Fruit fly (Drosophila melanogaster) Kc167 (cell line): ENCODE measurements around the gene Ipp.

Source experiments
- Myc ChIP-seq: fragments of >200 bp; optimal IDR thresholded peaks from 2 replicates; lab custom pipeline; 2017; ENCODE audit warnings: missing external identifiers
- Sin3A ChIP-seq: fragments of >200 bp; optimal IDR thresholded peaks from 2 replicates; lab custom pipeline; 2018; ENCODE audit warnings: missing external identifiers
- h ChIP-seq: fragments of >200 bp; optimal IDR thresholded peaks from 3 replicates; lab custom pipeline; 2018; ENCODE audit warnings: missing external identifiers
- insv ChIP-seq: fragments of >200 bp; optimal IDR thresholded peaks from 3 replicates; lab custom pipeline; 2018; ENCODE audit warnings: missing external identifiers
- psq ChIP-seq: fragments of >200 bp; optimal IDR thresholded peaks from 2 replicates; lab custom pipeline; 2017; ENCODE audit warnings: missing external identifiers
- ttk ChIP-seq: sonication (Bioruptor generic); optimal IDR thresholded peaks from 2 replicates; lab custom pipeline; 2017; ENCODE audit warnings: missing external identifiers

Gene Ipp

DNA sequence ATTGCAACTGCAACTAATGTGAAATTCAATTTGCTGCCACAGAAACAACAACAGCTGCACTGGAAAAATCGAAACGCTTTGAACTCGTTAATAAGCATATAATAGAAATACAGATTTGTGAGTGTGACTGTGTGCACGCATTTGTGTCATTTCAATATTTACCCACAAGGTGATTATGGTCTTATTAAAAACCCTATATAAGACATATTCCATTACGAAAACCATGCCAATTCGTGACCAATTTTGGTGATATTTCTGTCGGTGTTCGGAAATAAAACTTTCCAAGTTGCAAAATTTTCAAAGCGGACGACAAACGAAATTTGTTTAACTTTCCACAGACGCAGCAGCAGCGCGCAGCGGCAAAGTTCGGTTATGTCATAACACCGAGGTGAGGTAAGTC lies 36.8 kb downstream of the Ipp start:
- no peak for TF ChIP-seq h (lab: Kevin White, UChicago)
- TF ChIP-seq Sin3A (lab: Kevin White, UChicago), result no peak
- TF ChIP-seq ttk, result no peak
- no peak for TF ChIP-seq insv (lab: Kevin White, UChicago)
- TF ChIP-seq psq (lab: Kevin White, UChicago), result no peak
- TF ChIP-seq Myc, result no peak

DNA sequence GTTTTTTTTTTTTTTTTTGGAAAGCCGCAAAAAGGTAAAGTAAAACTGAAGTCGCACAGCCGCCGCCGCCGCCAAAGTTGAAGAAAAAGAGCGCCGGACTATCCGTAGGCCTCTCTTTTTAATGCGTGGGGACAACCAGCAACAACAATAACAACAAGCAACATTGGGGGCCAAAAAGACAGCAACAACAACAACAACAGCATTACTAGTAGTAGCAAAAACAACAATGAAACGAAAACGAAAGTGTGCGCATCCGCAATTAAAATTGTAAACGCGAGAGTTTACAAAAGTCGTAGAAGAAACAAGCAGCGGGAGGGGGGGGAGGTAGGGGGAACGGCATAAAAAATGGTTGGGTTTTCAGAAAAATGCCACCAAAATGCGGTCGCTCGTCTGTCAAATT lies 37.3 kb downstream of the Ipp start:
- TF ChIP-seq Sin3A (lab: Kevin White, UChicago) (no peak), h (lab: Kevin White, UChicago) (no peak), ttk (no peak), Myc (no peak), insv (lab: Kevin White, UChicago) (no peak), psq (lab: Kevin White, UChicago) (no peak)

DNA sequence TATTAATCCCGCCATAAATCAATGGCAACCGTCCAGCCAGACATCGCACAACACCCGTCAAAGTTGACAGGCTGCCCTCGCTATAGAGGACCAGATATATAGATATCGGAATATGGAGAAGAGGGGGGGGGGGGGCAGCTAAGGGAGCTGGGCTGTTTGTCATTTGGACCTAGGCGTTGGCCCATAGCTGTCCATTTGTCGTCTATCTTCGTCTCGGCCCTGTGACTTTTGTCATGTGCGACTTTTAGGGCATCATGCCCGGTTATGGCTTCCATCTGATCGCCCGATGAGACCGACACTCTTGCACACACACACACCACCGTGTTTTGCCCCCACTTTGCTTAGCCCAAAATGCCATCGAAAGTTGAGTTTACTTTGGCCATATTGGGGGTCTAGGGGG lies 39.2 kb downstream of the Ipp start:
- no peak for TF ChIP-seq h (lab: Kevin White, UChicago)
- no peak for TF ChIP-seq insv (lab: Kevin White, UChicago)
- no peak for TF ChIP-seq Myc
- no peak for TF ChIP-seq psq (lab: Kevin White, UChicago)
- no peak for TF ChIP-seq ttk
- no peak for TF ChIP-seq Sin3A (lab: Kevin White, UChicago)

- TF ChIP-seq h (lab: Kevin White, UChicago) (no peak), psq (lab: Kevin White, UChicago) (no peak), ttk (no peak), Myc (no peak), insv (lab: Kevin White, UChicago) (no peak), Sin3A (lab: Kevin White, UChicago) (no peak)
These were observed 39.6 kb downstream of the Ipp start for dm6 chr3R:13998162-13998561.

DNA sequence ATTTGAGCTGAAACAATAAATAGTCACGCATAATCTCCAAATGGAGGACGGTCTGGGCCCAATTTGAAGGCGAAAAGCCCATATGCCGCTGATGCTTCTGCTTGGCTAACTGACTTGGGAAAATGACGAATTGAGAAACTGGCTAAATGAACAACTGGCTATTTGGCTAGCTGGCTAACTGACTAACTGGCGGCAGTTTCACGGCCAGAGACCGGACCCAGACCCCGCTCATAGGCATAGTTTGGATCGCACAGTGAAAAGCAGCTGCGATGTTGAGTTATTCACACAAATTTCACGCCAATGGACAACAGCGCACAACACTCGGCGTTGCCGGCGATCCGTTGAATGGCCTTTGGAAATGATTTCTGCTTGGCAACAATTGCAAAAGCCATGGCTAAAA lies 40.0 kb downstream of the Ipp start:
- TF ChIP-seq Sin3A (lab: Kevin White, UChicago) (no peak), psq (lab: Kevin White, UChicago) (no peak), insv (lab: Kevin White, UChicago) (no peak), h (lab: Kevin White, UChicago) (no peak), Myc (no peak), ttk (no peak)

- no peak for TF ChIP-seq h (lab: Kevin White, UChicago)
- TF ChIP-seq ttk, result no peak
These were observed 40.9 kb downstream of the Ipp start for dm6 chr3R:13999531-13999930.

DNA sequence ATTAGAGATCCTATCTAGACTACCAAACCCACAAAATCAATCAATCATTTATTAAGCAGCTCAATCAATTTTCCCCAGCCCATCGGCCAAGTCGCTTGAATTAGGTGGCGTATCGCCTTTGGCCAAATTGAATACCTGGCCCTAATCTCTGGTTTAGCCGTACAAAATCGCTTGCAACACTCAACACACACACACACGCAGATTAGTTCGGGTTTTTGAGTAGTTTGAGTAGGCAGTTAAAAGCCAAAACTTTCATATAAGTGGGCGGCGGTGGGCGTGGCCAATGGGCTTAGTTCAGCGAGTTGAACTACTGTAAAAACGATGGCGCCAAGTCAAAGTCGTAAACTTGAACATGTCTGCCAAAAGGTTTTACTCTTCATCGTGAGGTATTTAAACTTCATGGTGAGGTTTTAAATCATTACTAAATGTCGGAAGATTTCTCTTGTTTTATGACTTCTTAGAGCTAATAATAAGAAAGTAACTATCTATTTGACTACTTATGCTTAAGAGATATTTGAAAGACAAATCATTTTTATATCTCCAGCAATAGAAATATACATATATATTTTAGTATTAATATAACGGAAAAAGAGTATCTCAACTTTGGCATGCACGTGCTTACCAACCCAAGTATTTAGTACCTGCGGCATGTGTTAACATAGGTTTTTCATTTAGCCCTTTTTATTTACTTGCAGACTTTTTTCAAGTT lies 42.8 kb downstream of the Ipp start:
- TF ChIP-seq Myc, result no peak
- TF ChIP-seq psq (lab: Kevin White, UChicago), result no peak
- no peak for TF ChIP-seq insv (lab: Kevin White, UChicago)
- no peak for TF ChIP-seq h (lab: Kevin White, UChicago)
- no peak for TF ChIP-seq ttk
- TF ChIP-seq Sin3A (lab: Kevin White, UChicago), result no peak

DNA sequence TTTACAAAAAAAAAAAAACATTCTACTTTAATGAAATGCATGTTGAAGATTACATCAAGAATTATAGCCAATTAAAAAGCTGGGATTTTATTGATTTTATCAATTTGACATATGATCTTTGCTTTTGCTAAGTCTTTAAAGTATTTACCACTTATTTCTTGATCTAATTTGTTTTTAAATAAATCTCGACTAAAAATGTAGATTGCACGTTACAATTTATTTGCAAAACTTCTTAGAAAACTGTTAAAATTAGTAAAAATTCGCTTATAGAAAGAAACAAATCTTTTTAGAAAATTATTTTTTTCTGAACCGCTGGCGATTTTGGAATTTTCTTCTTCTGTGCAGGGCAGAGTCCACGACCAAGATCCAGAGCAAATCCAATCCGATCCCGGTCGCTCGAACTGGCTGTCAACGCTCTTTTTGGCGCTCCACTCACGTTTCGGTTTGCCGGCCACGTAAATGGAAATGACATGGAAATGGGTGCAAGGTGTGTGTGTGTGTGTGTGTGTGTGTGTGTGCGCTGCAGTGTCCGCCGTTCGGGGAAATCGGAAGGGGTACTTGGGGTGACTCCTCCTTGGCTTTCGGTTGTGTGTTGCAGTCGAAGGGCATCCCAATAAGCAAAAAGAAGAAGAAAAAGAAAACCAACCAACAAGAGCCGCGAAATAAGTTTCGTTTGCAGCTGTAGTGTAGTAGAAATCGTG lies 43.7 kb downstream of the Ipp start:
- TF ChIP-seq h (lab: Kevin White, UChicago) (no peak), ttk (no peak), Myc (no peak), Sin3A (lab: Kevin White, UChicago) (no peak), insv (lab: Kevin White, UChicago) (no peak), psq (lab: Kevin White, UChicago) (no peak)

dm6 chr3R:14003845-14004244 lies 45.3 kb downstream of the Ipp start:
- TF ChIP-seq Myc, result no peak
- no peak for TF ChIP-seq insv (lab: Kevin White, UChicago)
- TF ChIP-seq psq (lab: Kevin White, UChicago), result no peak
- TF ChIP-seq Sin3A (lab: Kevin White, UChicago), result no peak
- TF ChIP-seq h (lab: Kevin White, UChicago), result no peak
- TF ChIP-seq ttk, result no peak

- TF ChIP-seq psq (lab: Kevin White, UChicago) (no peak), insv (lab: Kevin White, UChicago) (no peak), h (lab: Kevin White, UChicago) (no peak), ttk (no peak), Myc (no peak), Sin3A (lab: Kevin White, UChicago) (no peak)
These were observed 46.6 kb downstream of the Ipp start for dm6 chr3R:14005152-14005551.

dm6 chr3R:14006224-14006892 lies 47.8 kb downstream of the Ipp start:
- TF ChIP-seq ttk (no peak), Myc (no peak), insv (lab: Kevin White, UChicago) (no peak), h (lab: Kevin White, UChicago) (no peak), Sin3A (lab: Kevin White, UChicago) (no peak), psq (lab: Kevin White, UChicago) (no peak)

DNA sequence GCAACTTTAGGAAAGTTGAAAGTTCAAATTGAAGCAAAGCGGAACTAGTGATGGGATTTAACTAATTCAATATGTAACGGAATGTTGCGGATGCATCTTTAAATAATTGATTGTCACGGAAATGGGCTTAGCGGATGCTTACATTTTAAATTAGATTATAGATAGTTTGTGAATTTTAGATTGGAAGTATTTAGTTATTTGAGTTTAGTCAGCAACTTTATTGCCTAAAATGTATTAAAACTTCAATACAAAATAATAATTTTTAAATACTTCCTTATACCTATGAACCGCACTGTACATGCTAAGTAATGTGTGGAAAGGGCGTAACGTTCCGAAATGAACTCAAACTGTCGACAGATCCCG lies 48.3 kb downstream of the Ipp start:
- TF ChIP-seq Myc, result no peak
- no peak for TF ChIP-seq h (lab: Kevin White, UChicago)
- TF ChIP-seq ttk, result no peak
